Worm (Caenorhabditis elegans) whole organism, L4 larva: ENCODE data around the gene dnj-17.
A peak's percentile ranks its signal among the peaks of the same experiment; 100 is the strongest.

ENCODE experiments used
- D1046.2 ChIP-seq: fragments of 200-800 bp; sonication (Bioruptor generic); IDR thresholded peaks from 2 replicates; pipeline ENCODE4 v1.3.6; 2022; ENCODE audit warnings: missing genetic modification characterization, missing compliant biosample characterization
- F26F4.8 ChIP-seq: fragments of 200-800 bp; sonication (Bioruptor generic); conservative IDR thresholded peaks from 2 replicates; pipeline ENCODE4 v1.3.6; 2022; ENCODE audit warnings: missing genetic modification characterization, missing compliant biosample characterization
- F37D6.2 ChIP-seq: sonication (generic microtip); optimal IDR thresholded peaks from 2 replicates; lab custom pipeline; 2016; ENCODE audit warnings: mild to moderate bottlenecking, missing genetic modification characterization, missing compliant biosample characterization
- R02D3.7 ChIP-seq: fragments of 150-350 bp; sonication (generic microtip); optimal IDR thresholded peaks from 3 replicates; lab custom pipeline; 2014; ENCODE audit warnings: missing biosample characterization, missing genetic modification characterization
- Y5F2A.4 ChIP-seq: fragments of 200-800 bp; sonication (Bioruptor generic); optimal IDR thresholded peaks from 2 replicates; lab custom pipeline; 2018; ENCODE audit warnings: mild to moderate bottlenecking, missing genetic modification characterization, missing compliant biosample characterization
- aha-1 ChIP-seq: fragments of 150-350 bp; peaks from one replicate; lab custom pipeline; 2014; ENCODE audit warnings: missing biosample characterization, missing genetic modification characterization
- arid-1 ChIP-seq: fragments of 200-800 bp; sonication (Bioruptor generic); conservative IDR thresholded peaks from 2 replicates; pipeline ENCODE4 v1.3.6; 2022; ENCODE audit warnings: missing genetic modification reagents, missing genetic modification characterization, missing compliant biosample characterization
- ceh-32 ChIP-seq: sonication (generic microtip); optimal IDR thresholded peaks from 2 replicates; lab custom pipeline; 2016; ENCODE audit warnings: mild to moderate bottlenecking, missing genetic modification characterization, missing compliant biosample characterization; ENCODE audit not compliant: poor library complexity
- ceh-44 ChIP-seq: fragments of 200-800 bp; sonication (Bioruptor generic); IDR thresholded peaks from 2 replicates; pipeline ENCODE4 v1.3.6; 2022; ENCODE audit warnings: missing genetic modification reagents, missing genetic modification characterization, missing compliant biosample characterization
- ceh-62 ChIP-seq: sonication (generic microtip); optimal IDR thresholded peaks from 2 replicates; lab custom pipeline; 2017; ENCODE audit warnings: missing biosample characterization, missing genetic modification characterization
- ceh-82 ChIP-seq: sonication (generic microtip); optimal IDR thresholded peaks from 2 replicates; lab custom pipeline; 2017; ENCODE audit warnings: missing biosample characterization, missing genetic modification characterization
- cey-2 ChIP-seq: sonication (generic microtip); optimal IDR thresholded peaks from 3 replicates; lab custom pipeline; 2017; ENCODE audit warnings: missing genetic modification characterization, mild to moderate bottlenecking, missing compliant biosample characterization, antibody characterized with exemption, borderline replicate concordance; ENCODE audit not compliant: insufficient read depth
- ctbp-1 ChIP-seq: fragments of 200-800 bp; sonication (Bioruptor generic); IDR thresholded peaks from 2 replicates; pipeline ENCODE4 v1.3.6; 2022; ENCODE audit warnings: missing genetic modification reagents, missing genetic modification characterization, missing compliant biosample characterization
- dmd-9 ChIP-seq: fragments of 200-800 bp; sonication (Bioruptor generic); IDR thresholded peaks from 2 replicates; pipeline ENCODE4 v1.3.6; 2022; ENCODE audit warnings: missing genetic modification reagents, missing genetic modification characterization, missing compliant biosample characterization
- dpl-1 ChIP-seq: fragments of 150-350 bp; optimal IDR thresholded peaks from 2 replicates; lab custom pipeline; 2014; ENCODE audit warnings: missing biosample characterization, missing genetic modification reagents, missing genetic modification characterization
- fos-1 ChIP-seq: fragments of 150-350 bp; optimal IDR thresholded peaks from 2 replicates; lab custom pipeline; 2014; ENCODE audit warnings: missing biosample characterization, missing genetic modification characterization
- gei-8 ChIP-seq: fragments of 200-800 bp; sonication (Bioruptor generic); optimal IDR thresholded peaks from 2 replicates; lab custom pipeline; 2018; ENCODE audit warnings: mild to moderate bottlenecking, missing genetic modification characterization, missing compliant biosample characterization
- hif-1 ChIP-seq, 2 experiments: sonication (generic microtip); optimal IDR thresholded peaks; 2 replicates each; lab custom pipeline; 2016 to 2017; ENCODE audit warnings: missing compliant biosample characterization in 2 of 2, missing genetic modification characterization in 2 of 2, missing genetic modification reagents in 2 of 2, missing genotype in 2 of 2, mild to moderate bottlenecking in 1 of 2
- hlh-11 ChIP-seq: fragments of 200-800 bp; sonication (Bioruptor generic); optimal IDR thresholded peaks from 2 replicates; lab custom pipeline; 2018; ENCODE audit warnings: mild to moderate bottlenecking, missing genetic modification characterization, missing compliant biosample characterization
- hlh-30 ChIP-seq: sonication (generic microtip); optimal IDR thresholded peaks from 2 replicates; lab custom pipeline; 2017; ENCODE audit warnings: antibody characterized with exemption, mild to moderate bottlenecking, missing genetic modification characterization, missing compliant biosample characterization; ENCODE audit not compliant: insufficient read depth
- lin-13 ChIP-seq: fragments of 150-350 bp; optimal IDR thresholded peaks from 2 replicates; lab custom pipeline; 2014; ENCODE audit warnings: missing biosample characterization, missing genetic modification reagents, missing genetic modification characterization
- lin-38 ChIP-seq: fragments of 200-800 bp; sonication (Bioruptor generic); IDR thresholded peaks from 2 replicates; pipeline ENCODE4 v1.3.6; 2022; ENCODE audit warnings: missing genetic modification reagents, missing genetic modification characterization, missing compliant biosample characterization
- lsy-2 ChIP-seq, 2 experiments: fragments of 150-350 bp in 1 of 2; sonication (generic microtip) in 1 of 2; optimal IDR thresholded peaks; 2 replicates each; lab custom pipeline; 2014 to 2017; ENCODE audit warnings: missing biosample characterization in 2 of 2, missing genetic modification characterization in 2 of 2
- madf-9 ChIP-seq: fragments of 200-800 bp; sonication (Bioruptor generic); conservative IDR thresholded peaks from 2 replicates; pipeline ENCODE4 v1.3.6; 2022; ENCODE audit warnings: missing genetic modification reagents, missing genetic modification characterization, missing compliant biosample characterization
- mdl-1 ChIP-seq, 2 experiments: fragments of 150-350 bp in 1 of 2; sonication (generic microtip) in 1 of 2; optimal IDR thresholded peaks; 2 replicates each; lab custom pipeline; 2014 to 2017; ENCODE audit warnings: missing biosample characterization in 2 of 2, missing genetic modification characterization in 2 of 2
- mep-1 ChIP-seq: fragments of 150-350 bp; sonication (generic microtip); optimal IDR thresholded peaks from 3 replicates; lab custom pipeline; 2014; ENCODE audit warnings: missing biosample characterization, missing genetic modification characterization
- mes-2 ChIP-seq: sonication (generic microtip); optimal IDR thresholded peaks from 2 replicates; lab custom pipeline; 2016; ENCODE audit warnings: missing genotype, mild to moderate bottlenecking, missing genetic modification characterization, missing compliant biosample characterization; ENCODE audit not compliant: poor library complexity, severe bottlenecking
- nhr-11 ChIP-seq: fragments of 150-350 bp; optimal IDR thresholded peaks from 2 replicates; lab custom pipeline; 2014; ENCODE audit warnings: missing biosample characterization, missing genetic modification characterization
- nhr-237 ChIP-seq: sonication (generic microtip); optimal IDR thresholded peaks from 2 replicates; lab custom pipeline; 2017; ENCODE audit warnings: missing biosample characterization, missing genetic modification characterization
- nhr-28 ChIP-seq: fragments of 150-350 bp; optimal IDR thresholded peaks from 2 replicates; lab custom pipeline; 2014; ENCODE audit warnings: missing biosample characterization, missing genetic modification characterization
- nhr-6 ChIP-seq: fragments of 150-350 bp; optimal IDR thresholded peaks from 2 replicates; lab custom pipeline; 2014; ENCODE audit warnings: missing biosample characterization, missing genetic modification characterization
- nhr-77 ChIP-seq: fragments of 150-350 bp; optimal IDR thresholded peaks from 2 replicates; lab custom pipeline; 2014; ENCODE audit warnings: missing biosample characterization, missing genetic modification characterization
- pha-4 ChIP-seq, 2 experiments: fragments of 150-350 bp in 1 of 2; fragments of 200-800 bp in 1 of 2; sonication (Bioruptor generic) in 1 of 2; IDR thresholded peaks in 1 of 2; optimal IDR thresholded peaks in 1 of 2; 2 replicates each; pipeline versions ENCODE4 v1.3.6 to Lab custom; 2014 to 2022; ENCODE audit warnings: missing genetic modification characterization in 2 of 2, missing genetic modification reagents in 2 of 2, missing biosample characterization in 1 of 2, missing compliant biosample characterization in 1 of 2
- pqm-1 ChIP-seq: sonication (generic microtip); optimal IDR thresholded peaks from 2 replicates; lab custom pipeline; 2017; ENCODE audit warnings: missing biosample characterization, missing genetic modification characterization
- saeg-2 ChIP-seq: fragments of 200-800 bp; sonication (Bioruptor generic); IDR thresholded peaks from 2 replicates; pipeline ENCODE4 v1.3.6; 2022; ENCODE audit warnings: missing genetic modification reagents, missing genetic modification characterization, missing compliant biosample characterization
- snpc-4 ChIP-seq: fragments of 150-350 bp; optimal IDR thresholded peaks from 2 replicates; lab custom pipeline; 2014; ENCODE audit warnings: missing biosample characterization, missing genetic modification characterization
- spr-3 ChIP-seq: fragments of 200-800 bp; sonication (Bioruptor generic); optimal IDR thresholded peaks from 2 replicates; lab custom pipeline; 2018; ENCODE audit warnings: mild to moderate bottlenecking, missing genetic modification characterization, missing compliant biosample characterization
- tra-1 ChIP-seq: fragments of 200-800 bp; sonication (Bioruptor generic); IDR thresholded peaks from 2 replicates; pipeline ENCODE4 v1.3.6; 2022; ENCODE audit warnings: missing genetic modification reagents, missing genetic modification characterization, missing compliant biosample characterization
- unc-130 ChIP-seq: sonication (generic microtip); optimal IDR thresholded peaks from 2 replicates; lab custom pipeline; 2016; ENCODE audit warnings: missing genetic modification reagents, missing genetic modification characterization, missing compliant biosample characterization
- unc-39 ChIP-seq: sonication (generic microtip); optimal IDR thresholded peaks from 2 replicates; lab custom pipeline; 2017; ENCODE audit warnings: missing biosample characterization, missing genetic modification characterization
- vab-7 ChIP-seq: fragments of 200-800 bp; sonication (Bioruptor generic); IDR thresholded peaks from 2 replicates; pipeline ENCODE4 v1.3.6; 2022; ENCODE audit warnings: missing genetic modification reagents, missing genetic modification characterization, missing compliant biosample characterization
- zag-1 ChIP-seq: fragments of 150-350 bp; optimal IDR thresholded peaks from 2 replicates; lab custom pipeline; 2014; ENCODE audit warnings: missing biosample characterization, missing genetic modification characterization
- zfp-3 ChIP-seq: fragments of 200-800 bp; sonication (Bioruptor generic); conservative IDR thresholded peaks from 2 replicates; pipeline ENCODE4 v1.3.6; 2022; ENCODE audit warnings: missing genetic modification reagents, missing genetic modification characterization, missing compliant biosample characterization
- ztf-7 ChIP-seq: fragments of 150-350 bp; optimal IDR thresholded peaks from 2 replicates; lab custom pipeline; 2014; ENCODE audit warnings: missing biosample characterization, missing genetic modification characterization

dnj-17 gene

DNA sequence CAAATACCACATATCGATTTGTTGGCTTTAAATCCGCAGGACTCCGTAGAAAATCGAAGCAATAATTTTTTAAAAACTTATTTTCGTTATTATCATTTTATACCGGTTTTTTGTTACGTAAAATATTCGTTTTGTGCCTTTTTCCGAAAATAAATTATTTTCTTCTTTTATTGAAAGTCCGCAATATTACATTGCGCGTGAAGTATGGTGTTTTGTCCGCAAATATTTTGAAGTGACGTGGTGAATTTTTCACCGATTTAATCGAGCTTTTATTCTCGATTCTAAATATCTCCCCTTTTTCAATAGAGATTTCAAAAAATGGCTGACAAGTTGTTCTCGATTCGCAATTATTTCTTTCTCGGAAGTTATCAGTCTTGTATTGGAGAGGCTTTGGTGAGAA, 32.9 kb upstream of the dnj-17 start, which contains the start of gene cope-1:
Gene cope-1 (plus strand): TSS at position 229 of the 400 bp plus-strand sequence.
- TF ChIP-seq lsy-2 (tag; optimal IDR thresholded peaks at IDR 0.05; lab: Kevin White, UChicago) (peak in 1 of 2 experiments; percentile 65), arid-1 (GFP tag; lab: Robert Waterston, UW) (no peak), ceh-32 (tag; lab: Kevin White, UChicago) (no peak), lin-38 (GFP tag; lab: Robert Waterston, UW) (peak; percentile 36), mes-2 (tag; lab: Kevin White, UChicago) (peak; percentile 43), dpl-1 (GFP tag; lab: Kevin White, UChicago) (peak; percentile 51)

DNA sequence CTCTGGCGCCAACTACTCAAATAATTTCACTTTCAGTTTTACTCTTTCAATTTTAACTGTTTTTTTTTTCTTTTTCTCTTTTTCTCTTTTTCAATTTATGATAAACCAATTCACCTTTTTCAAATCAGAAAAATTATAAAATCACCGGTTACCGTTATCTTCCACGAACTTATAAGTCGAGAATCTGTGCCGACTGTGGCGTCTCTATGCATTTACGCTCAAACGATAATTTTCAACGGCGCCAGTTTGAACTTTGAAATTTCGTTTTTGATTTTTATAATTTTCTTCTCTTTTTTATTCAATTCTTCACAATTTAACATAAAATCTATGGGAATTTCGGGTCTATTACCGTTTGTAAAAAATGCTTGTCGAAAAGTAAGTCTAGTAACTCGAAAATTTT, 30.3 kb upstream of the dnj-17 start, which contains the start of gene exo-1:
Gene exo-1 (plus strand): TSS at position 101 of the 400 bp plus-strand sequence.
- TF ChIP-seq dpl-1 (GFP tag; lab: Kevin White, UChicago) (peak; percentile 86), nhr-11 (tag; lab: Kevin White, UChicago) (peak; percentile 51), hlh-30 (tag; lab: Kevin White, UChicago) (peak; percentile 54), ceh-44 (GFP tag; lab: Robert Waterston, UW) (0 out of 2 replicates have a peak, but pooled peaks have one; percentile 29), mes-2 (tag; lab: Kevin White, UChicago) (peak; percentile 96), pqm-1 (tag; lab: Kevin White, UChicago) (peak; percentile 52), zag-1 (no peak), Y5F2A.4 (GFP tag; lab: Kevin White, UChicago) (no peak), nhr-28 (tag; lab: Kevin White, UChicago) (peak; percentile 82), mep-1 (peak; percentile 80), unc-130 (GFP tag; lab: Kevin White, UChicago) (peak; percentile 87), hif-1 (tag; optimal IDR thresholded peaks at IDR 0.05; lab: Kevin White, UChicago) (peak in 1 of 2 experiments; percentile 82), R02D3.7 (tag; lab: Kevin White, UChicago) (no peak), lsy-2 (tag; optimal IDR thresholded peaks at IDR 0.05; lab: Kevin White, UChicago) (peak in 1 of 2 experiments; percentile 87), gei-8 (GFP tag; lab: Kevin White, UChicago) (no peak), lin-38 (GFP tag; lab: Robert Waterston, UW) (peak; percentile 94), nhr-77 (peak; percentile 94), vab-7 (peak; percentile 28; the same call in 1 of the 2 replicates), ztf-7 (no peak), D1046.2 (GFP tag; lab: Robert Waterston, UW) (0 out of 2 replicates have a peak, but pooled peaks have one; percentile 20), mdl-1 (tag; optimal IDR thresholded peaks at IDR 0.05; lab: Kevin White, UChicago) (peak in 1 of 2 experiments; percentile 24), fos-1 (no peak), lin-13 (GFP tag; lab: Kevin White, UChicago) (peak; percentile 25), nhr-6 (tag; lab: Kevin White, UChicago) (peak; percentile 74), madf-9 (GFP tag; lab: Robert Waterston, UW) (no peak)

DNA sequence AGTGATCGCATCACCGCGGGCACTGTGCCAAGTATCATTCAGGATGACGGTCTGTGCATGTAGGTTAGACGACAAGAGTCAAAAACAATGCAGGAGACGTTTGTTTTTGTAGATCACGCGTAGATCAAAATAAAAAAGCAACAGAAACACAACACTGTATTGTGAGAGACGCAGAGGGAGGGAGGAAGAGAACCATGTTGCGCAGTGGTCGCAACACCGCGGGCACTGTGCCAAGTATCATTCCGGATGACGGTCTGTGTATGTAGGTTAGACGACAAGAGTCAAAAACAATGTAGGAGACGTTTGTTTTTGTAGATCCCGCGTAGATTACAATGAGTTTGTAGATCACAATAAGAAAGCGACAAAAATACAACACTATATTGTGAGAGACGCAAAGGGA, 25.8 kb upstream of the dnj-17 start:
- TF ChIP-seq ceh-62 (tag; lab: Kevin White, UChicago) (no peak), nhr-28 (tag; lab: Kevin White, UChicago) (no peak), zfp-3 (GFP tag; lab: Robert Waterston, UW) (no peak), unc-39 (tag; lab: Kevin White, UChicago) (no peak), spr-3 (GFP tag; lab: Kevin White, UChicago) (no peak), nhr-237 (tag; lab: Kevin White, UChicago) (no peak), arid-1 (GFP tag; lab: Robert Waterston, UW) (no peak)

DNA sequence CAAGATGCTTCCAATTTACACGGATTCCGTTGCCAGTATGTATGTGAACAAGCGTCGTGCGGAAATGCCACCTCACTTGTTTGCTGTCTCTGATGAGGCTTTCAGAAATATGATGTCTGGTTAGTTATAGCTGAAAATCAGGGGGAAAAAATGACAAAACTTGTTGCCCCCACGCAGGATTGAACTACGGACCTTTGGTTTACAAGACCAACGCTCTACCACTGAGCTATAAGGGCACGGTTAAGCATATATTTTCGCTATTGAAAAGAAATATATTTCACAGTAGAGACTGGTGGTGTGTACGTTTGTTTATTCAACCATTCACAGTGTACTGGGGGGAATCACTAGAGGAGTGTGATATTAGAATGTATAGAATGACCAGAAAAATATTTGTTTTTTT, 18.1 kb upstream of the dnj-17 start:
- 0 out of 2 replicates have a peak, but pooled peaks have one; percentile 12 for TF ChIP-seq tra-1
- TF ChIP-seq ceh-82: no peak
- TF ChIP-seq pha-4 (GFP tag; IDR thresholded peaks at IDR 0.05; lab: Robert Waterston, UW): 0 out of 2 replicates have a peak, but pooled peaks have one; percentile 31
- no peak for TF ChIP-seq pha-4 (tag; optimal IDR thresholded peaks at IDR 0.05; lab: Kevin White, UChicago)
- no peak for TF ChIP-seq aha-1 (tag; lab: Kevin White, UChicago)
- TF ChIP-seq ztf-7: no peak
- TF ChIP-seq pqm-1 (tag; lab: Kevin White, UChicago): no peak
- TF ChIP-seq ctbp-1 (GFP tag; lab: Robert Waterston, UW): no peak
- 0 out of 2 replicates have a peak, but pooled peaks have one; percentile 31 for TF ChIP-seq F26F4.8 (GFP tag; lab: Robert Waterston, UW)
- TF ChIP-seq snpc-4 (tag; lab: Kevin White, UChicago): no peak
- peak; percentile 62; the same call in 1 of the 2 replicates for TF ChIP-seq vab-7
- no peak for TF ChIP-seq cey-2 (tag; lab: Kevin White, UChicago)
- TF ChIP-seq dmd-9 (GFP tag; lab: Robert Waterston, UW): no peak
- no peak for TF ChIP-seq hlh-11 (tag; lab: Kevin White, UChicago)
- no peak for TF ChIP-seq F37D6.2 (tag; lab: Kevin White, UChicago)
- no peak for TF ChIP-seq saeg-2 (GFP tag; lab: Robert Waterston, UW)
